Fruit fly (Drosophila melanogaster) whole organism, embryonic: ENCODE data around the gene CG31800.

Experiments
- Aef1 ChIP-seq: fragments of 200-800 bp; sonication (Bioruptor generic); IDR thresholded peaks from 3 replicates; pipeline ENCODE4 v1.3.6; 2022; ENCODE audit warnings: missing biosample characterization, missing genetic modification characterization
- Awh ChIP-seq: fragments of 200-800 bp; sonication (Bioruptor generic); IDR thresholded peaks from 2 replicates; pipeline ENCODE4, ENCODE4 v1.3.6; 2022; ENCODE audit warnings: missing biosample characterization, missing genetic modification characterization
- CG10959 ChIP-seq: fragments of 200-800 bp; sonication (Bioruptor generic); IDR thresholded peaks from 2 replicates; pipeline ENCODE4 v1.3.6; 2022; ENCODE audit warnings: missing biosample characterization, missing genetic modification characterization
- CG12744 ChIP-seq: fragments of 200-800 bp; sonication (Bioruptor generic); optimal IDR thresholded peaks from 2 replicates; lab custom pipeline; 2016; ENCODE audit warnings: missing biosample characterization, missing genetic modification characterization
- CG13624 ChIP-seq: fragments of 200-800 bp; sonication (Bioruptor generic); optimal IDR thresholded peaks from 2 replicates; lab custom pipeline; 2016; ENCODE audit warnings: missing biosample characterization, missing genetic modification characterization
- CG13894 ChIP-seq: fragments of 200-800 bp; sonication (Bioruptor generic); optimal IDR thresholded peaks from 3 replicates; lab custom pipeline; 2018; ENCODE audit warnings: missing biosample characterization, mild to moderate bottlenecking, missing genetic modification characterization, moderate library complexity
- CG14050 ChIP-seq: fragments of 200-800 bp; sonication (Bioruptor generic); IDR thresholded peaks from 3 replicates; pipeline ENCODE4 v1.3.6; 2022; ENCODE audit warnings: missing biosample characterization, missing genetic modification characterization
- CG15269 ChIP-seq: fragments of 200-800 bp; sonication (Bioruptor generic); optimal IDR thresholded peaks from 2 replicates; lab custom pipeline; 2018; ENCODE audit warnings: missing biosample characterization, mild to moderate bottlenecking, missing genetic modification characterization, moderate library complexity
- CG17802 ChIP-seq: fragments of 200-800 bp; sonication (Bioruptor generic); optimal IDR thresholded peaks from 2 replicates; lab custom pipeline; 2018; ENCODE audit warnings: missing biosample characterization, mild to moderate bottlenecking, missing genetic modification characterization, moderate library complexity
- CG1792 ChIP-seq: fragments of 200-800 bp; sonication (Bioruptor generic); optimal IDR thresholded peaks from 2 replicates; lab custom pipeline; 2016; ENCODE audit warnings: missing biosample characterization, missing genetic modification characterization
- CG31224 ChIP-seq: fragments of 200-800 bp; sonication (Bioruptor generic); IDR thresholded peaks from 2 replicates; pipeline ENCODE4 v1.3.6; 2022; ENCODE audit warnings: missing biosample characterization, missing genetic modification characterization
- CG31388 ChIP-seq: fragments of 200-800 bp; sonication (Bioruptor generic); optimal IDR thresholded peaks from 2 replicates; lab custom pipeline; 2016; ENCODE audit warnings: missing biosample characterization, missing genetic modification characterization
- CG31441 ChIP-seq: fragments of 200-800 bp; sonication (Bioruptor generic); IDR thresholded peaks from 2 replicates; pipeline ENCODE4 v1.3.6; 2022; ENCODE audit warnings: missing biosample characterization, missing genetic modification characterization
- CG3281 ChIP-seq: fragments of 200-800 bp; sonication (Bioruptor generic); optimal IDR thresholded peaks from 3 replicates; lab custom pipeline; 2017; ENCODE audit warnings: missing biosample characterization, mild to moderate bottlenecking, missing genetic modification characterization
- CG34224 ChIP-seq: fragments of 200-800 bp; sonication (Bioruptor generic); IDR thresholded peaks from 3 replicates; pipeline ENCODE4 v1.3.6; 2022; ENCODE audit warnings: missing biosample characterization, missing genetic modification characterization; ENCODE audit not compliant: partially characterized antibody
- CG34376 ChIP-seq: fragments of 200-800 bp; sonication (Bioruptor generic); optimal IDR thresholded peaks from 2 replicates; lab custom pipeline; 2018; ENCODE audit warnings: missing biosample characterization, mild to moderate bottlenecking, missing genetic modification characterization
- CG4854 ChIP-seq: fragments of 200-800 bp; sonication (Bioruptor generic); optimal IDR thresholded peaks from 2 replicates; lab custom pipeline; 2016; ENCODE audit warnings: missing biosample characterization, missing genetic modification characterization, inconsistent platforms
- CG6854 ChIP-seq: fragments of 200-800 bp; sonication (Bioruptor generic); optimal IDR thresholded peaks from 3 replicates; lab custom pipeline; 2017; ENCODE audit warnings: missing biosample characterization, mild to moderate bottlenecking, missing genetic modification characterization
- CG7372 ChIP-seq: fragments of 200-800 bp; sonication (Bioruptor generic); IDR thresholded peaks from 2 replicates; pipeline ENCODE4 v1.3.6; 2022; ENCODE audit warnings: missing biosample characterization, missing genetic modification characterization
- CG8290 ChIP-seq, 3 experiments: fragments of 200-800 bp; sonication (Bioruptor generic); optimal IDR thresholded peaks; 2 replicates each; lab custom pipeline; 2016 to 2019; ENCODE audit warnings: missing biosample characterization in 3 of 3, missing genetic modification characterization in 3 of 3, mild to moderate bottlenecking in 2 of 3, moderate library complexity in 1 of 3
- CTCF ChIP-seq: fragments of 200-800 bp; sonication (Bioruptor generic); optimal IDR thresholded peaks from 2 replicates; lab custom pipeline; 2017; ENCODE audit warnings: missing biosample characterization, mild to moderate bottlenecking, missing genetic modification characterization, moderate library complexity
- Camta ChIP-seq: fragments of 200-800 bp; sonication (Bioruptor generic); optimal IDR thresholded peaks from 2 replicates; lab custom pipeline; 2016; ENCODE audit warnings: missing biosample characterization, missing genetic modification characterization
- Dek ChIP-seq: fragments of 200-800 bp; sonication (Bioruptor generic); optimal IDR thresholded peaks from 3 replicates; lab custom pipeline; 2019; ENCODE audit warnings: missing biosample characterization, mild to moderate bottlenecking, missing genetic modification characterization, moderate library complexity
- Dip3 ChIP-seq: fragments of 200-800 bp; sonication (Bioruptor generic); optimal IDR thresholded peaks from 3 replicates; lab custom pipeline; 2016; ENCODE audit warnings: missing biosample characterization, missing genetic modification characterization
- Fer3 ChIP-seq: fragments of 200-800 bp; sonication (Bioruptor generic); optimal IDR thresholded peaks from 2 replicates; lab custom pipeline; 2018; ENCODE audit warnings: missing biosample characterization, mild to moderate bottlenecking, missing genetic modification characterization, moderate library complexity
- HLH3B ChIP-seq: fragments of 200-800 bp; sonication (Bioruptor generic); IDR thresholded peaks from 2 replicates; pipeline ENCODE4 v1.3.6; 2022; ENCODE audit warnings: missing biosample characterization, missing genetic modification characterization
- HLH4C ChIP-seq: fragments of 200-800 bp; sonication (Bioruptor generic); IDR thresholded peaks from 3 replicates; pipeline ENCODE4 v1.3.6; 2022; ENCODE audit warnings: missing biosample characterization, missing genetic modification characterization; ENCODE audit not compliant: partially characterized antibody
- Mes4 ChIP-seq: fragments of 200-800 bp; sonication (Bioruptor generic); optimal IDR thresholded peaks from 2 replicates; lab custom pipeline; 2016; ENCODE audit warnings: missing biosample characterization, missing genetic modification characterization
- Pdp1 ChIP-seq, 2 experiments: fragments of 200-800 bp; sonication (Bioruptor generic); optimal IDR thresholded peaks; 3 replicates each; lab custom pipeline; 2016; ENCODE audit warnings: missing biosample characterization in 2 of 2, missing genetic modification characterization in 2 of 2, mild to moderate bottlenecking in 1 of 2, moderate library complexity in 1 of 2
- Sox100B ChIP-seq: fragments of 200-800 bp; sonication (Bioruptor generic); optimal IDR thresholded peaks from 3 replicates; lab custom pipeline; 2018; ENCODE audit warnings: missing biosample characterization, mild to moderate bottlenecking, missing genetic modification characterization
- Sox102F ChIP-seq: fragments of 200-800 bp; sonication (Bioruptor generic); optimal IDR thresholded peaks from 2 replicates; lab custom pipeline; 2018; ENCODE audit warnings: missing biosample characterization, mild to moderate bottlenecking, missing genetic modification characterization, moderate library complexity
- ab ChIP-seq: fragments of 200-800 bp; sonication (Bioruptor generic); optimal IDR thresholded peaks from 2 replicates; lab custom pipeline; 2016; ENCODE audit warnings: missing biosample characterization, missing genetic modification characterization
- ap ChIP-seq: fragments of 200-800 bp; sonication (Bioruptor generic); IDR thresholded peaks from 2 replicates; pipeline ENCODE4 v1.3.6; 2022; ENCODE audit warnings: missing biosample characterization, missing genetic modification characterization
- bcd ChIP-seq: fragments of 200-800 bp; sonication (Bioruptor generic); optimal IDR thresholded peaks from 2 replicates; lab custom pipeline; 2017; ENCODE audit warnings: missing biosample characterization, mild to moderate bottlenecking, missing genetic modification characterization
- cato ChIP-seq: fragments of 200-800 bp; sonication (Bioruptor generic); optimal IDR thresholded peaks from 2 replicates; lab custom pipeline; 2016; ENCODE audit warnings: missing biosample characterization, missing genetic modification characterization, borderline replicate concordance
- cg ChIP-seq: fragments of 200-800 bp; sonication (Bioruptor generic); optimal IDR thresholded peaks from 3 replicates; lab custom pipeline; 2019; ENCODE audit warnings: missing biosample characterization, mild to moderate bottlenecking, missing genetic modification characterization, moderate library complexity
- chm ChIP-seq: fragments of 200-800 bp; sonication (Bioruptor generic); IDR thresholded peaks from 2 replicates; pipeline ENCODE4 v1.3.6; 2022; ENCODE audit warnings: missing biosample characterization, missing genetic modification characterization
- cwo ChIP-seq: fragments of 200-800 bp; sonication (Bioruptor generic); optimal IDR thresholded peaks from 3 replicates; lab custom pipeline; 2017; ENCODE audit warnings: missing biosample characterization, missing genetic modification characterization, mild to moderate bottlenecking, moderate library complexity, missing genetic modification reagents
- ems ChIP-seq: fragments of 200-800 bp; sonication (Bioruptor generic); optimal IDR thresholded peaks from 3 replicates; lab custom pipeline; 2016; ENCODE audit warnings: missing biosample characterization, missing genetic modification characterization
- esg ChIP-seq: fragments of 200-800 bp; sonication (Bioruptor generic); conservative IDR thresholded peaks from 2 replicates; pipeline ENCODE4 v1.3.6; 2022; ENCODE audit warnings: missing biosample characterization, missing genetic modification characterization
- exex ChIP-seq: fragments of 200-800 bp; sonication (Bioruptor generic); optimal IDR thresholded peaks from 4 replicates; lab custom pipeline; 2018; ENCODE audit warnings: missing biosample characterization, mild to moderate bottlenecking, missing genetic modification characterization, moderate library complexity
- fru ChIP-seq: fragments of >200 bp; optimal IDR thresholded peaks from 2 replicates; lab custom pipeline; 2017
- h ChIP-seq: fragments of >200 bp; optimal IDR thresholded peaks from 2 replicates; lab custom pipeline; 2017
- ham ChIP-seq: fragments of 200-800 bp; sonication (Bioruptor generic); IDR thresholded peaks from 2 replicates; pipeline ENCODE4 v1.3.6; 2022; ENCODE audit warnings: missing biosample characterization, missing genetic modification characterization
- inv ChIP-seq: fragments of 200-800 bp; sonication (Bioruptor generic); IDR thresholded peaks from 2 replicates; pipeline ENCODE4 v1.3.6; 2022; ENCODE audit warnings: missing biosample characterization, missing genetic modification characterization; ENCODE audit not compliant: partially characterized antibody
- jumu ChIP-seq: fragments of 200-800 bp; sonication (Bioruptor generic); optimal IDR thresholded peaks from 3 replicates; lab custom pipeline; 2016; ENCODE audit warnings: missing biosample characterization, missing genetic modification characterization
- kah ChIP-seq: fragments of 200-800 bp; sonication (Bioruptor generic); optimal IDR thresholded peaks from 2 replicates; lab custom pipeline; 2018; ENCODE audit warnings: missing biosample characterization, mild to moderate bottlenecking, missing genetic modification characterization
- oc ChIP-seq: fragments of 200-800 bp; sonication (Bioruptor generic); optimal IDR thresholded peaks from 2 replicates; lab custom pipeline; 2018; ENCODE audit warnings: missing biosample characterization, mild to moderate bottlenecking, missing genetic modification characterization, moderate library complexity
- pum ChIP-seq: fragments of 200-800 bp; sonication (Bioruptor generic); optimal IDR thresholded peaks from 2 replicates; lab custom pipeline; 2016; ENCODE audit warnings: missing biosample characterization, missing genetic modification characterization
- ro ChIP-seq: fragments of 200-800 bp; sonication (Bioruptor generic); IDR thresholded peaks from 2 replicates; pipeline ENCODE4 v1.3.6; 2022; ENCODE audit warnings: missing biosample characterization, missing genetic modification characterization
- zf30C ChIP-seq: fragments of 200-800 bp; sonication (Bioruptor generic); optimal IDR thresholded peaks from 3 replicates; lab custom pipeline; 2018; ENCODE audit warnings: missing biosample characterization, mild to moderate bottlenecking, missing genetic modification characterization

Gene CG31800

DNA sequence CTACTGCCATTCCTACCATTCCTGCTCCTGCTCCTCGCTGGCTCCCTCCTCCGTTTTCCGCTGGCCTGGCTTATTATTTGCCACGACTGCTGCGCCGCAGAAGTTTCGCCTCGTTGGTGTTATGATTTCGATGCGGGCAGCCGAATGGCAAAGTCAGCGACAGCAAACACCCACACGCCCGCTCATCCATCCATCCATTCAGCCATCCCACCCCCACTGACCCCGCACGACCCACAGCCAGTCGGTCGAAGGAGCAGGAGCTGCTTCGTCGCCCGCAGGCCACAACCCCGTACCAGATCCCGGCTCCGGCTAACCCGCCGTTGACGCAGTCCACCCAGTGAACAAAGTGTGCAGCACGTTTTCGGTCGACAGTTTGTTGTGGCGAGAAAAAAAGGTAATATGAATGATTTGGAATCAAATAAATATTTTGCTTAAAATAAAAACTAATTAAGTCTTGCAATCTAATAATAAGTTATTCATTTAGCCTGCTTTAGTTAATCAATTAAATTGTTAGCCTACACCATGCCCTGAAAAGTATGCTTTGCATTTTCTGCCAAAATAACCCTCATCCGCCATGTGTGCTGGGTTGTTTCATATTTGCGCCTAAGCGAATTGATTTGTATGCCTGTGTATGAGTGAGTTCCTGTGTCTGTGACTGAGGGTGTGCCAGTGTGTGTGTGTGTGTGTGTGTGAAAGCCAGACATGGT is 7.7 kb downstream of the CG31800 start (continued):
- TF ChIP-seq CG31224 (no peak), CG34224 (GFP tag; lab: Robert Waterston, UW) (no peak), oc (tag; lab: Kevin White, UChicago) (no peak), fru (lab: Kevin White, UChicago) (no peak), CG31441 (peak; percentile 64), CG7372 (GFP tag; lab: Robert Waterston, UW) (peak; percentile 81), kah (GFP tag; lab: Kevin White, UChicago) (peak; percentile 28), Fer3 (peak; percentile 32), zf30C (GFP tag; lab: Kevin White, UChicago) (no peak), CG4854 (GFP tag; lab: Kevin White, UChicago) (no peak), CG13894 (tag; lab: Kevin White, UChicago) (peak; percentile 58), ab (GFP tag; lab: Kevin White, UChicago) (no peak), CTCF (GFP tag; lab: Kevin White, UChicago) (no peak), CG15269 (tag; lab: Kevin White, UChicago) (peak; percentile 65), h (lab: Kevin White, UChicago) (no peak), HLH4C (GFP tag; lab: Robert Waterston, UW) (no peak), ro (GFP tag; lab: Robert Waterston, UW) (no peak), CG13624 (GFP tag; lab: Kevin White, UChicago) (no peak), CG10959 (GFP tag; lab: Robert Waterston, UW) (no peak), inv (no peak), cato (no peak), ems (GFP tag; lab: Kevin White, UChicago) (peak; percentile 6), Awh (GFP tag; lab: Robert Waterston, UW) (no peak), Sox102F (peak; percentile 55), CG6854 (GFP tag; lab: Kevin White, UChicago) (peak; percentile 63), chm (GFP tag; lab: Robert Waterston, UW) (no peak), CG14050 (GFP tag; lab: Robert Waterston, UW) (no peak), exex (tag; lab: Kevin White, UChicago) (peak; percentile 33), ham (GFP tag; lab: Robert Waterston, UW) (no peak), Aef1 (no peak; the same call in 2 of the 3 replicates), ap (no peak), CG1792 (GFP tag; lab: Kevin White, UChicago) (no peak), Dip3 (GFP tag; lab: Kevin White, UChicago) (peak; percentile 0), cg (GFP tag; lab: Kevin White, UChicago) (peak; percentile 28), pum (GFP tag; lab: Kevin White, UChicago) (no peak), Camta (GFP tag; lab: Kevin White, UChicago) (no peak), CG12744 (peak; percentile 31), CG3281 (GFP tag; lab: Kevin White, UChicago) (peak; percentile 75), CG34376 (peak; percentile 82), CG17802 (tag; lab: Kevin White, UChicago) (no peak), esg (GFP tag; lab: Robert Waterston, UW) (0 out of 2 replicates have a peak, but pooled peaks have one; percentile 17), Mes4 (GFP tag; lab: Kevin White, UChicago) (no peak), CG8290 (GFP tag; optimal IDR thresholded peaks at IDR 0.05; lab: Kevin White, UChicago) (no peak), CG8290 (tag; optimal IDR thresholded peaks at IDR 0.05; lab: Kevin White, UChicago) (peak in 1 of 2 experiments; percentile 52), Pdp1 (GFP tag; optimal IDR thresholded peaks at IDR 0.05; lab: Kevin White, UChicago) (peak in 1 of 2 experiments; percentile 8), Sox100B (GFP tag; lab: Kevin White, UChicago) (peak; percentile 47), HLH3B (GFP tag; lab: Robert Waterston, UW) (peak; percentile 48; the same call in 1 of the 2 replicates), bcd (peak; percentile 58), jumu (no peak), CG31388 (GFP tag; lab: Kevin White, UChicago) (no peak), Dek (peak; percentile 58), cwo (GFP tag; lab: Kevin White, UChicago) (peak; percentile 68)
